ENCODE assay signal across 2 worm cellular contexts in genomic region chrV:13678542-13678941, ce11.
TF ChIP-seq lines count a peak whose summit lies in the region.

Gene tag-65 (minus strand): TSS chrV:13678587.
Gene ccz-1 (plus strand): TSS chrV:13678875.

TF ChIP-seq in whole organism, L4 larva, 104 proteins besides CTCF, POLR2A, EP300 and RAD21 (continued from another document):
- TF ChIP-seq Y75B8A.6 (GFP tag; IDR thresholded peaks at IDR 0.05; lab: Robert Waterston, UW) (no peak), dpl-1 (GFP tag; optimal IDR thresholded peaks at IDR 0.05; lab: Kevin White, UChicago) (peak; percentile 87), fos-1 (tag; optimal IDR thresholded peaks at IDR 0.05; lab: Kevin White, UChicago) (no peak), nhr-48 (tag; optimal IDR thresholded peaks at IDR 0.05; lab: Kevin White, UChicago) (peak; percentile 76), Y105C5A.15 (GFP tag; IDR thresholded peaks at IDR 0.05; lab: Robert Waterston, UW) (no peak), mes-2 (tag; optimal IDR thresholded peaks at IDR 0.05; lab: Kevin White, UChicago; ENCODE audit: poor library complexity, severe bottlenecking) (peak; percentile 90), nhr-25 (tag; optimal IDR thresholded peaks at IDR 0.05; lab: Kevin White, UChicago; ENCODE audit: borderline replicate concordance, insufficient read depth) (no peak), T26A8.4 (GFP tag; IDR thresholded peaks at IDR 0.05; lab: Robert Waterston, UW) (peak; percentile 87), daf-12 (tag; optimal IDR thresholded peaks at IDR 0.05; lab: Kevin White, UChicago) (no peak), tra-1 (GFP tag; IDR thresholded peaks at IDR 0.05; lab: Robert Waterston, UW) (no peak), nhr-76 (tag; optimal IDR thresholded peaks at IDR 0.05; lab: Kevin White, UChicago) (no peak), zfp-2 (tag; optimal IDR thresholded peaks at IDR 0.05; lab: Kevin White, UChicago) (no peak), ama-1 (optimal IDR thresholded peaks at IDR 0.05; lab: Kevin White, UChicago) (no peak), mdl-1 (tag; optimal IDR thresholded peaks at IDR 0.05; lab: Kevin White, UChicago) (peak in 1 of 2 experiments; percentile 27), skn-1 (tag; optimal IDR thresholded peaks at IDR 0.05; lab: Kevin White, UChicago) (no peak), R02D3.7 (tag; optimal IDR thresholded peaks at IDR 0.05; lab: Kevin White, UChicago) (no peak), nhr-77 (tag; optimal IDR thresholded peaks at IDR 0.05; lab: Kevin White, UChicago) (no peak), ztf-11 (tag; optimal IDR thresholded peaks at IDR 0.05; lab: Kevin White, UChicago) (no peak), lin-13 (GFP tag; optimal IDR thresholded peaks at IDR 0.05; lab: Kevin White, UChicago) (peak; percentile 40), dmd-8 (GFP tag; IDR thresholded peaks at IDR 0.05; lab: Robert Waterston, UW) (no peak), ZK337.2 (GFP tag; IDR thresholded peaks at IDR 0.05; lab: Robert Waterston, UW) (no peak), ceh-20 (GFP tag; IDR thresholded peaks at IDR 0.05; lab: Robert Waterston, UW) (peak; percentile 70; the same call in 1 of the 2 replicates), unc-62 (GFP tag; optimal IDR thresholded peaks at IDR 0.05 in 1 of 2; lab: Kevin White, UChicago) (no peak), unc-62 (tag; optimal IDR thresholded peaks at IDR 0.05; lab: Kevin White, UChicago) (no peak), spr-1 (tag; optimal IDR thresholded peaks at IDR 0.05; lab: Kevin White, UChicago) (peak; percentile 54), hlh-11 (tag; optimal IDR thresholded peaks at IDR 0.05; lab: Kevin White, UChicago) (peak; percentile 73), dve-1 (tag; optimal IDR thresholded peaks at IDR 0.05; lab: Kevin White, UChicago; ENCODE audit: insufficient read depth) (peak; percentile 92), saeg-2 (GFP tag; IDR thresholded peaks at IDR 0.05; lab: Robert Waterston, UW) (no peak), unc-39 (tag; optimal IDR thresholded peaks at IDR 0.05; lab: Kevin White, UChicago) (no peak), lin-1 (GFP tag; IDR thresholded peaks at IDR 0.05; lab: Robert Waterston, UW) (peak; percentile 15; the same call in 1 of the 2 replicates), hif-1 (tag; optimal IDR thresholded peaks at IDR 0.05; lab: Kevin White, UChicago) (no peak), fkh-10 (GFP tag; optimal IDR thresholded peaks at IDR 0.05; lab: Kevin White, UChicago) (peak; percentile 80), ceh-32 (tag; optimal IDR thresholded peaks at IDR 0.05; lab: Kevin White, UChicago; ENCODE audit: poor library complexity) (no peak), nhr-11 (tag; optimal IDR thresholded peaks at IDR 0.05; lab: Kevin White, UChicago) (peak; percentile 38), nhr-237 (tag; optimal IDR thresholded peaks at IDR 0.05; lab: Kevin White, UChicago) (no peak), nhr-42 (GFP tag; IDR thresholded peaks at IDR 0.05; lab: Robert Waterston, UW) (no peak), vab-7 (GFP tag; IDR thresholded peaks at IDR 0.05; lab: Robert Waterston, UW) (no peak), pqm-1 (tag; optimal IDR thresholded peaks at IDR 0.05; lab: Kevin White, UChicago) (no peak), T20F7.1 (GFP tag; optimal IDR thresholded peaks at IDR 0.05; lab: Kevin White, UChicago) (peak; percentile 85), nhr-41 (GFP tag; IDR thresholded peaks at IDR 0.05; lab: Robert Waterston, UW) (no peak), nhr-102 (tag; optimal IDR thresholded peaks at IDR 0.05; lab: Kevin White, UChicago) (peak; percentile 85), daf-19 (GFP tag; conservative IDR thresholded peaks at IDR 0.05; lab: Robert Waterston, UW) (no peak), lin-15B (tag; optimal IDR thresholded peaks at IDR 0.05; lab: Kevin White, UChicago) (no peak), madf-9 (GFP tag; conservative IDR thresholded peaks at IDR 0.05; lab: Robert Waterston, UW) (no peak), rbr-2 (tag; optimal IDR thresholded peaks at IDR 0.05; lab: Kevin White, UChicago) (peak; percentile 78)

TF ChIP-seq in whole organism, late embryonic, 69 proteins besides CTCF, POLR2A, EP300 and RAD21 (continued from another document):
- TF ChIP-seq K02D7.2 (tag; optimal IDR thresholded peaks at IDR 0.05; lab: Kevin White, UChicago) (no peak), gmeb-2 (tag; optimal IDR thresholded peaks at IDR 0.05; lab: Kevin White, UChicago) (no peak)
